Fruit fly (Drosophila melanogaster): ENCODE results near the gene Vti1a.

DNA sequence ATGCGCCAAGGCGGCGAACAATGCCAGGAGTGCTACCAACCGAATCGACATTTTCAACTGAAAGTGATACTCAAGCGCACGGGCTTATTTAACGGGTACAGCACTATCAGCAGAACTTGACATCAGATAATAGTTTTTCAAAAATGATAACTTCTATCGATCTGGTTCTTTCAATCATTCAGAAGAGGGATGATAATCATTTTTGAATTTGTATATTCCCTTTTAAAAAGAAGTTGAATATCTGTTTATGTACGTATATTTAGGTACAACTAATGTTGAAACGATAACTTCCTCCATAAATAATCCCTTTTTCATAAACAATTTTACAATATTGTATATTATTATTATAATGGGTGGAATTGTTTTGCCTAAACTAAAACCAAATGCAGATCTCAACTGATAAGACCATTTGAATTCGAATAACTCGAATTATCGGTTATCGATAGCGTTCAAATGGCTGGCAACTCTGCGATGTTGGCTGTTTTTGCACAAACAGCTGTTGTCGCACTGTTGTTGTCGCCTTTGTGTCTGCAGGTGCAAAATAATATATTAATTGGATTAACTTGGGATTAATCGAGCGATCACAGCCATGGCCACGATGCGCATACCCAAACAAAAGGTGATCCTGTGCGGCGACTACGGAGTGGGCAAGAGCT, 2.6 kb downstream of the Vti1a start, which contains the start of the genes CG32483 and RabX6:
- TF ChIP-seq Dll (optimal IDR thresholded peaks at IDR 0.05) (no peak), usp (GFP tag; optimal IDR thresholded peaks at IDR 0.05) (no peak), pan (optimal IDR thresholded peaks at IDR 0.05) (no peak), EcR (GFP tag; optimal IDR thresholded peaks at IDR 0.05) (no peak), CG8478 (optimal IDR thresholded peaks at IDR 0.05) (no peak)
